Fruit fly (Drosophila melanogaster) whole organism, embryonic: ENCODE data around the gene CG42299.

ENCODE experiments used
- B-H2 ChIP-seq: fragments of 200-800 bp; sonication (Bioruptor generic); optimal IDR thresholded peaks from 2 replicates; lab custom pipeline; 2018; ENCODE audit warnings: missing biosample characterization, mild to moderate bottlenecking, missing genetic modification characterization
- CG10462 ChIP-seq: fragments of 200-800 bp; sonication (Bioruptor generic); optimal IDR thresholded peaks from 2 replicates; lab custom pipeline; 2016; ENCODE audit warnings: missing biosample characterization, missing genetic modification characterization
- CG11456 ChIP-seq: fragments of 200-800 bp; sonication (Bioruptor generic); IDR thresholded peaks from 3 replicates; pipeline ENCODE4 v1.3.6; 2022; ENCODE audit warnings: missing biosample characterization, missing genetic modification characterization
- CG11504 ChIP-seq: fragments of 200-800 bp; sonication (Bioruptor generic); optimal IDR thresholded peaks from 3 replicates; lab custom pipeline; 2019; ENCODE audit warnings: missing biosample characterization, mild to moderate bottlenecking, missing genetic modification characterization, moderate library complexity
- CG12071 ChIP-seq: fragments of 200-800 bp; sonication (Bioruptor generic); optimal IDR thresholded peaks from 3 replicates; lab custom pipeline; 2018; ENCODE audit warnings: missing biosample characterization, mild to moderate bottlenecking, missing genetic modification characterization
- CG12659 ChIP-seq: fragments of 200-800 bp; sonication (Bioruptor generic); optimal IDR thresholded peaks from 3 replicates; lab custom pipeline; 2017; ENCODE audit warnings: mild to moderate bottlenecking, missing biosample characterization, missing genetic modification reagents, missing genetic modification characterization
- CG12942 ChIP-seq: fragments of 200-800 bp; sonication (Bioruptor generic); optimal IDR thresholded peaks from 3 replicates; lab custom pipeline; 2016; ENCODE audit warnings: missing biosample characterization, missing genetic modification characterization
- CG14050 ChIP-seq: fragments of 200-800 bp; sonication (Bioruptor generic); IDR thresholded peaks from 3 replicates; pipeline ENCODE4 v1.3.6; 2022; ENCODE audit warnings: missing biosample characterization, missing genetic modification characterization
- CG1602 ChIP-seq: fragments of 200-800 bp; sonication (Bioruptor generic); optimal IDR thresholded peaks from 3 replicates; lab custom pipeline; 2016; ENCODE audit warnings: missing biosample characterization, missing genetic modification characterization
- CG17361 ChIP-seq: fragments of 200-800 bp; sonication (Bioruptor generic); IDR thresholded peaks from 3 replicates; pipeline ENCODE4 v1.3.6; 2022; ENCODE audit warnings: missing biosample characterization, missing genetic modification characterization
- CG17385 ChIP-seq: fragments of 200-800 bp; sonication (Bioruptor generic); optimal IDR thresholded peaks from 3 replicates; lab custom pipeline; 2018; ENCODE audit warnings: missing biosample characterization, mild to moderate bottlenecking, missing genetic modification characterization
- CG18262 ChIP-seq: fragments of 200-800 bp; optimal IDR thresholded peaks from 3 replicates; lab custom pipeline; 2019; ENCODE audit warnings: missing biosample characterization, mild to moderate bottlenecking, missing genetic modification characterization, moderate library complexity
- CG2678 ChIP-seq: fragments of 200-800 bp; sonication (Bioruptor generic); optimal IDR thresholded peaks from 3 replicates; lab custom pipeline; 2019; ENCODE audit warnings: missing biosample characterization, mild to moderate bottlenecking, missing genetic modification characterization, moderate library complexity
- CG30020 ChIP-seq: fragments of 200-800 bp; optimal IDR thresholded peaks from 2 replicates; lab custom pipeline; 2019; ENCODE audit warnings: missing biosample characterization, mild to moderate bottlenecking, missing genetic modification characterization, moderate library complexity
- CG31224 ChIP-seq: fragments of 200-800 bp; sonication (Bioruptor generic); IDR thresholded peaks from 2 replicates; pipeline ENCODE4 v1.3.6; 2022; ENCODE audit warnings: missing biosample characterization, missing genetic modification characterization
- CG4707 ChIP-seq: fragments of 200-800 bp; sonication (Bioruptor generic); optimal IDR thresholded peaks from 2 replicates; lab custom pipeline; 2018; ENCODE audit warnings: missing biosample characterization, mild to moderate bottlenecking, missing genetic modification characterization, moderate library complexity
- CG6765 ChIP-seq: fragments of 200-800 bp; sonication (Bioruptor generic); optimal IDR thresholded peaks from 3 replicates; lab custom pipeline; 2017; ENCODE audit warnings: missing biosample characterization, mild to moderate bottlenecking, missing genetic modification characterization
- CG6813 ChIP-seq: fragments of 200-800 bp; sonication (Bioruptor generic); optimal IDR thresholded peaks from 2 replicates; lab custom pipeline; 2017; ENCODE audit warnings: missing biosample characterization, missing genetic modification characterization, mild to moderate bottlenecking, moderate library complexity, missing genetic modification reagents
- CG9727 ChIP-seq: fragments of 200-800 bp; sonication (Bioruptor generic); optimal IDR thresholded peaks from 3 replicates; lab custom pipeline; 2017; ENCODE audit warnings: missing biosample characterization, mild to moderate bottlenecking, missing genetic modification characterization
- D19A ChIP-seq: fragments of 200-800 bp; optimal IDR thresholded peaks from 3 replicates; lab custom pipeline; 2019; ENCODE audit warnings: missing biosample characterization, mild to moderate bottlenecking, missing genetic modification characterization, moderate library complexity
- HHEX ChIP-seq: fragments of 200-800 bp; sonication (Bioruptor generic); optimal IDR thresholded peaks from 3 replicates; lab custom pipeline; 2017; ENCODE audit warnings: missing biosample characterization, mild to moderate bottlenecking, missing genetic modification characterization, missing genetic modification reagents
- HLH3B ChIP-seq: fragments of 200-800 bp; sonication (Bioruptor generic); IDR thresholded peaks from 2 replicates; pipeline ENCODE4 v1.3.6; 2022; ENCODE audit warnings: missing biosample characterization, missing genetic modification characterization
- MBD-R2 ChIP-seq: fragments of 200-800 bp; sonication (Bioruptor generic); IDR thresholded peaks from 2 replicates; pipeline ENCODE4 v1.3.6; 2022; ENCODE audit warnings: missing biosample characterization, missing genetic modification characterization
- MTF-1 ChIP-seq: fragments of 200-800 bp; sonication (Bioruptor generic); optimal IDR thresholded peaks from 2 replicates; lab custom pipeline; 2018; ENCODE audit warnings: missing biosample characterization, mild to moderate bottlenecking, missing genetic modification characterization, borderline replicate concordance
- Med ChIP-seq: fragments of 200-800 bp; sonication (Bioruptor generic); peaks from one replicate; lab custom pipeline; 2016; ENCODE audit warnings: missing biosample characterization, missing genetic modification characterization, mild to moderate bottlenecking, inconsistent platforms, moderate library complexity
- Poxn ChIP-seq: fragments of 200-800 bp; sonication (Bioruptor generic); IDR thresholded peaks from 2 replicates; pipeline ENCODE4 v1.3.6; 2022; ENCODE audit warnings: missing biosample characterization, missing genetic modification characterization
- Ravus ChIP-seq: fragments of 200-800 bp; sonication (Bioruptor generic); IDR thresholded peaks from 2 replicates; pipeline ENCODE4 v1.3.6; 2022; ENCODE audit warnings: missing biosample characterization, missing genetic modification characterization
- Scr ChIP-seq: fragments of 200-800 bp; sonication (Bioruptor generic); IDR thresholded peaks from 2 replicates; pipeline ENCODE4 v1.3.6; 2022; ENCODE audit warnings: missing biosample characterization, missing genetic modification characterization; ENCODE audit not compliant: partially characterized antibody
- Xbp1 ChIP-seq: fragments of 200-800 bp; sonication (Bioruptor generic); optimal IDR thresholded peaks from 3 replicates; lab custom pipeline; 2016; ENCODE audit warnings: missing biosample characterization, mild to moderate bottlenecking, missing genetic modification characterization
- ase ChIP-seq: fragments of 200-800 bp; sonication (Bioruptor generic); IDR thresholded peaks from 3 replicates; pipeline ENCODE4 v1.3.6; 2022; ENCODE audit warnings: missing biosample characterization, missing genetic modification characterization
- bbx ChIP-seq: fragments of 200-800 bp; sonication (Bioruptor generic); IDR thresholded peaks from 2 replicates; pipeline ENCODE4 v1.3.6; 2022; ENCODE audit warnings: missing biosample characterization, missing genetic modification characterization; ENCODE audit not compliant: partially characterized antibody
- bcd ChIP-seq: fragments of 200-800 bp; sonication (Bioruptor generic); optimal IDR thresholded peaks from 2 replicates; lab custom pipeline; 2017; ENCODE audit warnings: missing biosample characterization, mild to moderate bottlenecking, missing genetic modification characterization
- bsh ChIP-seq, 2 experiments: fragments of 200-800 bp; sonication (Bioruptor generic); optimal IDR thresholded peaks; 2 replicates each; lab custom pipeline; 2017 to 2018; ENCODE audit warnings: mild to moderate bottlenecking in 2 of 2, missing biosample characterization in 2 of 2, missing genetic modification characterization in 2 of 2, moderate library complexity in 1 of 2
- ci ChIP-seq: fragments of 200-800 bp; sonication (Bioruptor generic); IDR thresholded peaks from 3 replicates; pipeline ENCODE4 v1.3.6; 2022; ENCODE audit warnings: missing biosample characterization, missing genetic modification characterization
- dmrt99B ChIP-seq: fragments of 200-800 bp; sonication (Bioruptor generic); optimal IDR thresholded peaks from 2 replicates; lab custom pipeline; 2018; ENCODE audit warnings: missing biosample characterization, mild to moderate bottlenecking, missing genetic modification characterization, moderate library complexity
- gem ChIP-seq: fragments of 200-800 bp; sonication (Bioruptor generic); optimal IDR thresholded peaks from 2 replicates; lab custom pipeline; 2019; ENCODE audit warnings: missing biosample characterization, mild to moderate bottlenecking, missing genetic modification characterization, moderate library complexity
- mirr ChIP-seq: fragments of 200-800 bp; sonication (Bioruptor generic); optimal IDR thresholded peaks from 3 replicates; lab custom pipeline; 2018; ENCODE audit warnings: missing biosample characterization, mild to moderate bottlenecking, missing genetic modification characterization
- nom ChIP-seq: fragments of 200-800 bp; sonication (Bioruptor generic); optimal IDR thresholded peaks from 2 replicates; lab custom pipeline; 2017; ENCODE audit warnings: missing biosample characterization, missing genetic modification characterization, mild to moderate bottlenecking, moderate library complexity, missing genetic modification reagents
- salm ChIP-seq: fragments of 200-800 bp; sonication (Bioruptor generic); optimal IDR thresholded peaks from 2 replicates; lab custom pipeline; 2018; ENCODE audit warnings: missing biosample characterization, mild to moderate bottlenecking, missing genetic modification characterization
- sens ChIP-seq: fragments of 200-800 bp; sonication (Bioruptor generic); peaks from one replicate; lab custom pipeline; 2016; ENCODE audit warnings: missing biosample characterization, missing genetic modification characterization
- unpg ChIP-seq: fragments of 200-800 bp; sonication (Bioruptor generic); optimal IDR thresholded peaks from 3 replicates; lab custom pipeline; 2018; ENCODE audit warnings: missing biosample characterization, mild to moderate bottlenecking, missing genetic modification characterization, moderate library complexity
- zf30C ChIP-seq: fragments of 200-800 bp; sonication (Bioruptor generic); optimal IDR thresholded peaks from 3 replicates; lab custom pipeline; 2018; ENCODE audit warnings: missing biosample characterization, mild to moderate bottlenecking, missing genetic modification characterization
- zfh1 ChIP-seq: fragments of 200-800 bp; sonication (Bioruptor generic); IDR thresholded peaks from 3 replicates; pipeline ENCODE4 v1.3.6; 2022; ENCODE audit warnings: missing biosample characterization, missing genetic modification characterization

The CG42299 gene

dm6 chrX:15568983-15569370, 6.5 kb downstream of the CG42299 start, which contains the start of gene CG7860:
TSS of gene CG7860 (plus strand) at chrX:15568993.
- no peak for TF ChIP-seq unpg
- peak; percentile 1 for TF ChIP-seq CG18262 (tag; lab: Kevin White, UChicago)
- TF ChIP-seq CG31224 (GFP tag; lab: Robert Waterston, UW), result no peak
- TF ChIP-seq B-H2 (GFP tag; lab: Kevin White, UChicago), result no peak
- TF ChIP-seq nom (GFP tag; lab: Kevin White, UChicago), result peak; percentile 34
- TF ChIP-seq Med (GFP tag; lab: Kevin White, UChicago), result peak; percentile 26
- 0 out of 2 replicates have a peak, but pooled peaks have one; percentile 12 for TF ChIP-seq MBD-R2 (GFP tag; lab: Robert Waterston, UW)
- TF ChIP-seq Poxn (GFP tag; lab: Robert Waterston, UW), result no peak

dm6 chrX:15568353-15568982, 7.0 kb downstream of the CG42299 start:
- TF ChIP-seq CG6813 (GFP tag; lab: Kevin White, UChicago), result peak; percentile 5
- no peak for TF ChIP-seq CG10462
- TF ChIP-seq salm, result no peak
- peak; percentile 24 for TF ChIP-seq CG4707 (GFP tag; lab: Kevin White, UChicago)
- peak; percentile 18 for TF ChIP-seq CG2678 (tag; lab: Kevin White, UChicago)
- TF ChIP-seq CG17385 (GFP tag; lab: Kevin White, UChicago), result peak; percentile 59
- TF ChIP-seq D19A (tag; lab: Kevin White, UChicago), result peak; percentile 94
- TF ChIP-seq ase, result no peak
- peak; percentile 29 for TF ChIP-seq CG11504 (tag; lab: Kevin White, UChicago)
- TF ChIP-seq CG6765 (GFP tag; lab: Kevin White, UChicago), result no peak
- peak; percentile 57 for TF ChIP-seq Med (GFP tag; lab: Kevin White, UChicago)
- TF ChIP-seq CG30020, result no peak
- peak; percentile 30 for TF ChIP-seq CG18262 (tag; lab: Kevin White, UChicago)
- no peak for TF ChIP-seq dmrt99B (tag; lab: Kevin White, UChicago)
- TF ChIP-seq CG12659 (GFP tag; lab: Kevin White, UChicago), result peak; percentile 8
- no peak for TF ChIP-seq Xbp1 (GFP tag; lab: Kevin White, UChicago)
- TF ChIP-seq CG11456 (GFP tag; lab: Robert Waterston, UW), result no peak
- peak; percentile 76 for TF ChIP-seq sens (GFP tag; lab: Kevin White, UChicago)
- no peak for TF ChIP-seq CG1602 (GFP tag; lab: Kevin White, UChicago)
- TF ChIP-seq CG14050 (GFP tag; lab: Robert Waterston, UW), result no peak
- TF ChIP-seq Ravus (GFP tag; lab: Robert Waterston, UW), result no peak
- peak; percentile 1 for TF ChIP-seq nom (GFP tag; lab: Kevin White, UChicago)
- peak; percentile 8 for TF ChIP-seq CG12071 (GFP tag; lab: Kevin White, UChicago)
- peak; percentile 8 for TF ChIP-seq gem (tag; lab: Kevin White, UChicago)
- peak; percentile 3 for TF ChIP-seq CG9727
- no peak for TF ChIP-seq zf30C (GFP tag; lab: Kevin White, UChicago)
- no peak for TF ChIP-seq mirr (GFP tag; lab: Kevin White, UChicago)
- TF ChIP-seq Scr (GFP tag; lab: Robert Waterston, UW), result no peak
- no peak for TF ChIP-seq bbx (GFP tag; lab: Robert Waterston, UW)
- peak; percentile 18 for TF ChIP-seq MTF-1 (GFP tag; lab: Kevin White, UChicago)
- TF ChIP-seq CG17361 (GFP tag; lab: Robert Waterston, UW), result peak; percentile 39; the same call in 2 of the 3 replicates
- peak in 1 of 2 experiments; percentile 18 for TF ChIP-seq bsh (GFP tag; optimal IDR thresholded peaks at IDR 0.05; lab: Kevin White, UChicago)
- no peak for TF ChIP-seq bcd (GFP tag; lab: Kevin White, UChicago)
- TF ChIP-seq HLH3B, result no peak
- TF ChIP-seq HHEX (GFP tag; lab: Kevin White, UChicago), result peak; percentile 22
- TF ChIP-seq CG12942, result no peak
- TF ChIP-seq zfh1 (GFP tag; lab: Robert Waterston, UW), result no peak
- TF ChIP-seq ci (GFP tag; lab: Robert Waterston, UW), result 0 out of 3 replicates have a peak, but pooled peaks have one; percentile 22
